Worm (Caenorhabditis elegans) whole organism, late embryonic: ENCODE results near the gene T20D4.10.

Source experiments
- C38D4.7 ChIP-seq: fragments of 200-800 bp; sonication (Bioruptor generic); optimal IDR thresholded peaks from 2 replicates; lab custom pipeline; 2018; ENCODE audit warnings: mild to moderate bottlenecking, missing genetic modification characterization, moderate library complexity, missing compliant biosample characterization
- F13H6.1 ChIP-seq: sonication (generic microtip); optimal IDR thresholded peaks from 2 replicates; lab custom pipeline; 2016; ENCODE audit warnings: missing genetic modification characterization, missing compliant biosample characterization
- K09A11.1 ChIP-seq: sonication (generic microtip); optimal IDR thresholded peaks from 2 replicates; lab custom pipeline; 2017; ENCODE audit warnings: antibody characterized with exemption, mild to moderate bottlenecking, missing genetic modification characterization, missing compliant biosample characterization; ENCODE audit not compliant: insufficient read depth
- Y22D7AL.16 ChIP-seq: sonication (generic microtip); optimal IDR thresholded peaks from 2 replicates; lab custom pipeline; 2016; ENCODE audit warnings: missing genetic modification characterization, missing compliant biosample characterization
- ahr-1 ChIP-seq: sonication (generic microtip); optimal IDR thresholded peaks from 2 replicates; lab custom pipeline; 2016; ENCODE audit warnings: missing genetic modification characterization, missing compliant biosample characterization
- ama-1 ChIP-seq: fragments of 150-350 bp; optimal IDR thresholded peaks from 2 replicates; lab custom pipeline; 2014
- ceh-18 ChIP-seq: sonication (generic microtip); optimal IDR thresholded peaks from 2 replicates; lab custom pipeline; 2016; ENCODE audit warnings: missing genetic modification characterization, missing compliant biosample characterization
- ceh-22 ChIP-seq: sonication (generic microtip); optimal IDR thresholded peaks from 2 replicates; lab custom pipeline; 2017; ENCODE audit warnings: missing biosample characterization, missing genetic modification characterization
- ceh-24 ChIP-seq: sonication (generic microtip); optimal IDR thresholded peaks from 2 replicates; lab custom pipeline; 2016; ENCODE audit warnings: mild to moderate bottlenecking, missing genetic modification characterization, missing compliant biosample characterization
- ceh-34 ChIP-seq: sonication (generic microtip); optimal IDR thresholded peaks from 2 replicates; lab custom pipeline; 2016; ENCODE audit warnings: mild to moderate bottlenecking, missing genetic modification characterization, missing compliant biosample characterization
- ceh-45 ChIP-seq: fragments of 200-800 bp; sonication (Bioruptor generic); IDR thresholded peaks from 2 replicates; pipeline ENCODE4 v1.3.6; 2022; ENCODE audit warnings: missing genetic modification reagents, missing genetic modification characterization, missing compliant biosample characterization
- ceh-48 ChIP-seq: sonication (generic microtip); optimal IDR thresholded peaks from 2 replicates; lab custom pipeline; 2016; ENCODE audit warnings: missing genetic modification characterization, inconsistent platforms, missing compliant biosample characterization
- ceh-9 ChIP-seq: sonication (generic microtip); optimal IDR thresholded peaks from 2 replicates; lab custom pipeline; 2016; ENCODE audit warnings: mild to moderate bottlenecking, missing genetic modification characterization, inconsistent platforms, missing compliant biosample characterization
- che-1 ChIP-seq: sonication (generic microtip); optimal IDR thresholded peaks from 2 replicates; lab custom pipeline; 2016; ENCODE audit warnings: mild to moderate bottlenecking, missing genetic modification characterization, missing compliant biosample characterization
- dve-1 ChIP-seq: sonication (generic microtip); optimal IDR thresholded peaks from 2 replicates; lab custom pipeline; 2017; ENCODE audit warnings: antibody characterized with exemption, mild to moderate bottlenecking, missing genetic modification characterization, missing compliant biosample characterization
- eyg-1 ChIP-seq: sonication (generic microtip); optimal IDR thresholded peaks from 2 replicates; lab custom pipeline; 2016; ENCODE audit warnings: missing genotype, missing genetic modification characterization, missing compliant biosample characterization
- hlh-30 ChIP-seq: sonication (generic microtip); optimal IDR thresholded peaks from 2 replicates; lab custom pipeline; 2017; ENCODE audit warnings: antibody characterized with exemption, missing genetic modification characterization, missing compliant biosample characterization; ENCODE audit not compliant: insufficient read depth
- hlh-6 ChIP-seq: sonication (generic microtip); optimal IDR thresholded peaks from 2 replicates; lab custom pipeline; 2016; ENCODE audit warnings: missing genotype, missing genetic modification characterization, missing compliant biosample characterization
- hlh-8 ChIP-seq: sonication (generic microtip); optimal IDR thresholded peaks from 2 replicates; lab custom pipeline; 2016; ENCODE audit warnings: missing genotype, missing genetic modification characterization, missing compliant biosample characterization
- lim-6 ChIP-seq: sonication (generic microtip); optimal IDR thresholded peaks from 2 replicates; lab custom pipeline; 2016; ENCODE audit warnings: missing genetic modification characterization, missing compliant biosample characterization
- mec-3 ChIP-seq: sonication (generic microtip); optimal IDR thresholded peaks from 2 replicates; lab custom pipeline; 2016; ENCODE audit warnings: borderline replicate concordance, missing genetic modification characterization, missing compliant biosample characterization
- nfya-1 ChIP-seq: sonication (generic microtip); optimal IDR thresholded peaks from 2 replicates; lab custom pipeline; 2017; ENCODE audit warnings: missing genetic modification characterization, mild to moderate bottlenecking, missing compliant biosample characterization, antibody characterized with exemption, moderate library complexity
- nhr-232 ChIP-seq: sonication (generic microtip); optimal IDR thresholded peaks from 2 replicates; lab custom pipeline; 2016; ENCODE audit warnings: missing genetic modification characterization, missing compliant biosample characterization
- npax-4 ChIP-seq: sonication (generic microtip); optimal IDR thresholded peaks from 2 replicates; lab custom pipeline; 2016; ENCODE audit warnings: missing genetic modification characterization, missing compliant biosample characterization
- odd-2 ChIP-seq: sonication (generic microtip); optimal IDR thresholded peaks from 2 replicates; lab custom pipeline; 2017; ENCODE audit warnings: antibody characterized with exemption, mild to moderate bottlenecking, missing genetic modification characterization, missing compliant biosample characterization
- pag-3 ChIP-seq: sonication (generic microtip); optimal IDR thresholded peaks from 2 replicates; lab custom pipeline; 2016; ENCODE audit warnings: missing compliant biosample characterization, missing genetic modification characterization, borderline replicate concordance
- pat-9 ChIP-seq: fragments of 200-800 bp; sonication (Bioruptor generic); optimal IDR thresholded peaks from 2 replicates; lab custom pipeline; 2018; ENCODE audit warnings: mild to moderate bottlenecking, missing genetic modification characterization, moderate library complexity, missing compliant biosample characterization
- pax-1 ChIP-seq: fragments of 150-350 bp; optimal IDR thresholded peaks from 2 replicates; lab custom pipeline; 2014; ENCODE audit warnings: missing biosample characterization, missing genetic modification characterization
- ref-2 ChIP-seq: sonication (generic microtip); optimal IDR thresholded peaks from 2 replicates; lab custom pipeline; 2016; ENCODE audit warnings: missing genetic modification characterization, missing compliant biosample characterization
- rnt-1 ChIP-seq: sonication (generic microtip); optimal IDR thresholded peaks from 2 replicates; lab custom pipeline; 2016; ENCODE audit warnings: missing genetic modification characterization, missing compliant biosample characterization
- sox-4 ChIP-seq: sonication (generic microtip); optimal IDR thresholded peaks from 2 replicates; lab custom pipeline; 2017; ENCODE audit warnings: mild to moderate bottlenecking, missing genetic modification characterization, inconsistent platforms, missing compliant biosample characterization
- syd-9 ChIP-seq: sonication (generic microtip); optimal IDR thresholded peaks from 2 replicates; lab custom pipeline; 2016; ENCODE audit warnings: mild to moderate bottlenecking, missing genetic modification characterization, moderate library complexity, missing compliant biosample characterization
- tbx-7 ChIP-seq: sonication (generic microtip); optimal IDR thresholded peaks from 2 replicates; lab custom pipeline; 2016; ENCODE audit warnings: missing genotype, missing genetic modification characterization, missing compliant biosample characterization
- ttx-3 ChIP-seq: sonication (generic microtip); optimal IDR thresholded peaks from 2 replicates; lab custom pipeline; 2016; ENCODE audit warnings: missing genetic modification reagents, missing genetic modification characterization, missing compliant biosample characterization
- unc-3 ChIP-seq, 2 experiments: fragments of 200-800 bp in 1 of 2; sonication (Bioruptor generic) in 1 of 2; sonication (generic microtip) in 1 of 2; conservative IDR thresholded peaks in 1 of 2; optimal IDR thresholded peaks in 1 of 2; 2 replicates each; pipeline versions ENCODE4 v1.3.6 to Lab custom; 2016 to 2022; ENCODE audit warnings: missing compliant biosample characterization in 2 of 2, missing genetic modification characterization in 2 of 2, missing genetic modification reagents in 1 of 2
- unc-55 ChIP-seq: sonication (generic microtip); optimal IDR thresholded peaks from 2 replicates; lab custom pipeline; 2017; ENCODE audit warnings: missing biosample characterization, missing genetic modification reagents, missing genetic modification characterization
- ztf-16 ChIP-seq: sonication (generic microtip); optimal IDR thresholded peaks from 2 replicates; lab custom pipeline; 2017; ENCODE audit warnings: missing genetic modification characterization, missing compliant biosample characterization

T20D4.10 gene

ce11 chrV:3357106-3357505 lies 42.9 kb upstream of the T20D4.10 start, which contains the start of gene scrm-3:
Gene scrm-3, minus strand, starts transcription at chrV:3357206.
- TF ChIP-seq pag-3 (tag; lab: Kevin White, UChicago) (no peak), ttx-3 (tag; lab: Kevin White, UChicago) (no peak), F13H6.1 (tag; lab: Kevin White, UChicago) (no peak), K09A11.1 (tag; lab: Kevin White, UChicago) (no peak), unc-3 (GFP tag; conservative IDR thresholded peaks at IDR 0.05; lab: Robert Waterston, UW) (no peak), unc-3 (tag; optimal IDR thresholded peaks at IDR 0.05; lab: Kevin White, UChicago) (no peak), tbx-7 (tag; lab: Kevin White, UChicago) (no peak), ceh-22 (tag; lab: Kevin White, UChicago) (no peak), ceh-9 (tag; lab: Kevin White, UChicago) (no peak), nhr-232 (tag; lab: Kevin White, UChicago) (no peak), odd-2 (tag; lab: Kevin White, UChicago) (no peak), ceh-18 (tag; lab: Kevin White, UChicago) (no peak)

ce11 chrV:3358267-3358666 lies 41.8 kb upstream of the T20D4.10 start, which contains the start of gene C04E12.5:
Gene C04E12.5, plus strand, starts transcription at chrV:3358567.
- TF ChIP-seq ref-2 (tag; lab: Kevin White, UChicago) (no peak), pag-3 (tag; lab: Kevin White, UChicago) (no peak), ceh-9 (tag; lab: Kevin White, UChicago) (no peak), C38D4.7 (no peak), pax-1 (tag; lab: Kevin White, UChicago) (no peak), tbx-7 (tag; lab: Kevin White, UChicago) (no peak), sox-4 (tag; lab: Kevin White, UChicago) (no peak), nfya-1 (no peak), Y22D7AL.16 (tag; lab: Kevin White, UChicago) (no peak), ztf-16 (tag; lab: Kevin White, UChicago) (no peak), ttx-3 (tag; lab: Kevin White, UChicago) (no peak), odd-2 (tag; lab: Kevin White, UChicago) (no peak), lim-6 (tag; lab: Kevin White, UChicago) (no peak), dve-1 (tag; lab: Kevin White, UChicago) (no peak), che-1 (tag; lab: Kevin White, UChicago) (no peak), hlh-6 (tag; lab: Kevin White, UChicago) (no peak), ama-1 (lab: Kevin White, UChicago) (no peak), ceh-34 (tag; lab: Kevin White, UChicago) (no peak), ceh-45 (GFP tag; lab: Robert Waterston, UW) (no peak)

ce11 chrV:3361633-3362032 lies 38.4 kb upstream of the T20D4.10 start:
- no peak for TF ChIP-seq hlh-8 (tag; lab: Kevin White, UChicago)
- no peak for TF ChIP-seq K09A11.1 (tag; lab: Kevin White, UChicago)
- no peak for TF ChIP-seq ama-1 (lab: Kevin White, UChicago)
- no peak for TF ChIP-seq tbx-7 (tag; lab: Kevin White, UChicago)
- TF ChIP-seq rnt-1 (tag; lab: Kevin White, UChicago), result no peak
- no peak for TF ChIP-seq unc-55 (GFP tag; lab: Kevin White, UChicago)
- TF ChIP-seq eyg-1 (tag; lab: Kevin White, UChicago), result no peak
- TF ChIP-seq ceh-18 (tag; lab: Kevin White, UChicago), result no peak
- no peak for TF ChIP-seq ceh-34 (tag; lab: Kevin White, UChicago)
- no peak for TF ChIP-seq ahr-1 (tag; lab: Kevin White, UChicago)
- no peak for TF ChIP-seq mec-3
- no peak for TF ChIP-seq hlh-30 (tag; lab: Kevin White, UChicago)
- TF ChIP-seq syd-9 (tag; lab: Kevin White, UChicago), result no peak
- TF ChIP-seq ztf-16 (tag; lab: Kevin White, UChicago), result no peak
- no peak for TF ChIP-seq pat-9 (tag; lab: Kevin White, UChicago)
- TF ChIP-seq npax-4 (tag; lab: Kevin White, UChicago), result no peak
- TF ChIP-seq ceh-24 (tag; lab: Kevin White, UChicago), result no peak
- TF ChIP-seq ceh-48 (tag; lab: Kevin White, UChicago), result no peak
- TF ChIP-seq Y22D7AL.16 (tag; lab: Kevin White, UChicago), result no peak
